Fruit fly (Drosophila melanogaster) whole organism, pupa: Measurements from ENCODE around the gene CG4297.

Experiments used
- CG8159 ChIP-seq: fragments of 200-800 bp; sonication (Bioruptor generic); optimal IDR thresholded peaks from 3 replicates; lab custom pipeline; 2018; ENCODE audit warnings: missing biosample characterization, mild to moderate bottlenecking, missing genetic modification characterization, moderate library complexity
- CG8301 ChIP-seq: fragments of 200-800 bp; sonication (Bioruptor generic); optimal IDR thresholded peaks from 2 replicates; lab custom pipeline; 2018; ENCODE audit warnings: missing biosample characterization, mild to moderate bottlenecking, missing genetic modification characterization
- Ets98B ChIP-seq: fragments of 200-800 bp; sonication (Bioruptor generic); IDR thresholded peaks from 2 replicates; pipeline ENCODE4 v1.3.6; 2022; ENCODE audit warnings: missing biosample characterization, missing genetic modification characterization
- Pif1A ChIP-seq: fragments of 200-800 bp; sonication (Bioruptor generic); optimal IDR thresholded peaks from 3 replicates; lab custom pipeline; 2016; ENCODE audit warnings: missing biosample characterization, missing genetic modification characterization
- rn ChIP-seq: fragments of 200-800 bp; sonication (Bioruptor generic); IDR thresholded peaks from 2 replicates; pipeline ENCODE4 v1.3.6; 2022; ENCODE audit warnings: missing biosample characterization, missing genetic modification characterization

dm6 chr2L:434439-434838, 37.6 kb downstream of the CG4297 start:
- no peak for TF ChIP-seq Pif1A (GFP tag; lab: Kevin White, UChicago)
- TF ChIP-seq rn (GFP tag; lab: Robert Waterston, UW): no peak
- TF ChIP-seq Ets98B (GFP tag; lab: Robert Waterston, UW): no peak
- TF ChIP-seq CG8159 (tag; lab: Kevin White, UChicago): no peak
- no peak for TF ChIP-seq CG8301
